Worm (Caenorhabditis elegans) whole organism, L1 larva: ENCODE data around the gene Y59A8A.8.
"Not testable (repeated sequence)": the region's sequence is repeated elsewhere in the genome, so short reads cannot be mapped to it uniquely, and the experiment has no call there.

Experiments
- Y116A8C.19 ChIP-seq: sonication (generic microtip); optimal IDR thresholded peaks from 2 replicates; lab custom pipeline; 2016; ENCODE audit warnings: missing compliant biosample characterization, missing genetic modification characterization, borderline replicate concordance
- ama-1 ChIP-seq: fragments of 150-350 bp; optimal IDR thresholded peaks from 2 replicates; lab custom pipeline; 2014
- efl-1 ChIP-seq, 4 experiments: fragments of 150-350 bp; optimal IDR thresholded peaks in 3 of 4; peaks in 1 of 4; 1 replicate in 1 of 4; 2 replicates in 3 of 4; lab custom pipeline; 2014; ENCODE audit warnings: missing biosample characterization in 2 of 4, missing genetic modification characterization in 2 of 4, missing genetic modification reagents in 2 of 4
- egl-27 ChIP-seq, 2 experiments: fragments of 150-350 bp in 1 of 2; sonication (generic microtip); optimal IDR thresholded peaks; 3 replicates each; lab custom pipeline; 2017 to 2018; ENCODE audit warnings: missing biosample characterization in 2 of 2, missing genetic modification characterization in 2 of 2, missing genetic modification reagents in 2 of 2
- lin-14 ChIP-seq: fragments of 200-800 bp; sonication (Bioruptor generic); optimal IDR thresholded peaks from 2 replicates; lab custom pipeline; 2018; ENCODE audit warnings: mild to moderate bottlenecking, missing genetic modification characterization, moderate library complexity, missing compliant biosample characterization
- lir-3 ChIP-seq: sonication (generic microtip); optimal IDR thresholded peaks from 2 replicates; lab custom pipeline; 2016; ENCODE audit warnings: mild to moderate bottlenecking, missing genetic modification characterization, moderate library complexity, missing compliant biosample characterization; ENCODE audit not compliant: poor library complexity
- nhr-20 ChIP-seq: sonication (generic microtip); optimal IDR thresholded peaks from 2 replicates; lab custom pipeline; 2016; ENCODE audit warnings: mild to moderate bottlenecking, missing genetic modification characterization, missing compliant biosample characterization
- nhr-71 ChIP-seq: sonication (generic microtip); optimal IDR thresholded peaks from 2 replicates; lab custom pipeline; 2016; ENCODE audit warnings: mild to moderate bottlenecking, missing genetic modification characterization, moderate library complexity, missing compliant biosample characterization
- zag-1 ChIP-seq: fragments of 150-350 bp; optimal IDR thresholded peaks from 2 replicates; lab custom pipeline; 2014; ENCODE audit warnings: missing biosample characterization, missing genetic modification characterization
- zip-4 ChIP-seq: fragments of 200-800 bp; sonication (Bioruptor generic); optimal IDR thresholded peaks from 2 replicates; lab custom pipeline; 2018; ENCODE audit warnings: mild to moderate bottlenecking, missing genetic modification characterization, moderate library complexity, missing compliant biosample characterization

- not testable (repeated sequence) for TF ChIP-seq nhr-20 (tag; lab: Kevin White, UChicago); Y116A8C.19 (tag; lab: Kevin White, UChicago); zag-1 (tag; lab: Kevin White, UChicago); nhr-71 (tag; lab: Kevin White, UChicago); lir-3 (tag; lab: Kevin White, UChicago); ama-1; egl-27 (tag; optimal IDR thresholded peaks at IDR 0.05; lab: Kevin White, UChicago); zip-4 (GFP tag; lab: Kevin White, UChicago); lin-14 (GFP tag; lab: Kevin White, UChicago); efl-1 (optimal IDR thresholded peaks at IDR 0.05; lab: Kevin White, UChicago); efl-1 (GFP tag; optimal IDR thresholded peaks at IDR 0.05 in 1 of 2; lab: Kevin White, UChicago)
Observed at ce11 chrV:17903829-17904228, 38.4 kb downstream of the Y59A8A.8 start, which contains the start of gene C06H5.14.
